Worm (Caenorhabditis elegans): ENCODE data around the gene sax-7.

sax-7 gene

DNA sequence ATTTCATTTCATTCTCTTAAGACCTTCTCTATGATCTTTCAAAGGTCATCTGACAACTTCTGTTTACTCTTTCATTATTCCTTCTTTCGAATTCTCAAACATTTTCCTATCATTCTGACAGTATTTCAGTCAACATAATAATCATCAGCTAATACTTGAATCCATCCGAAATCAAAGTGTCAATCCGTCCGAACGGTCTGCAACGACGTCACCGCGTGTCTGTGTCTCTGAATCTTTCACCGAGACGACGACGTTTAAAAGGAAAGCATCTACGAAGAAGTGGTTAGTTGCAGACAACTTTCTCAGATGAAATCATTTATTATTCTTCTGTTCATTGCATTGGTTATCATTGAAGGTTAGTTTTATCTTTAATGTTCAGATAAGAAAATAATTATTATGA is 39.8 kb downstream of the sax-7 start, which contains the start of gene Y42H9AR.5:
Gene Y42H9AR.5, plus strand, starts transcription at position 301 of the 400 bp plus-strand sequence.
- TF ChIP-seq zim-3 (tag; optimal IDR thresholded peaks at IDR 0.05) (no peak), cebp-1 (GFP tag; IDR thresholded peaks at IDR 0.05) (no peak), cebp-1 (tag; optimal IDR thresholded peaks at IDR 0.05) (no peak), hlh-26 (GFP tag; conservative IDR thresholded peaks at IDR 0.05) (no peak), Y95B8A.8 (GFP tag; IDR thresholded peaks at IDR 0.05) (no peak), F52B5.7 (tag; optimal IDR thresholded peaks at IDR 0.05) (no peak), Y79H2A.3 (GFP tag; conservative IDR thresholded peaks at IDR 0.05) (no peak), F39B2.1 (GFP tag; IDR thresholded peaks at IDR 0.05) (no peak), ceh-91 (GFP tag; IDR thresholded peaks at IDR 0.05) (no peak), bed-2 (GFP tag; IDR thresholded peaks at IDR 0.05) (no peak), repo-1 (tag; optimal IDR thresholded peaks at IDR 0.05) (no peak), snpc-3.4 (tag; optimal IDR thresholded peaks at IDR 0.05) (no peak), nhr-179 (tag; optimal IDR thresholded peaks at IDR 0.05) (no peak), F49E8.2 (tag; optimal IDR thresholded peaks at IDR 0.05; ENCODE audit: insufficient read depth) (no peak), T07F8.4 (tag; optimal IDR thresholded peaks at IDR 0.05) (no peak), F23B12.7 (tag; optimal IDR thresholded peaks at IDR 0.05; ENCODE audit: insufficient read depth) (no peak), efl-1 (GFP tag; optimal IDR thresholded peaks at IDR 0.05) (no peak), ceh-27 (GFP tag; optimal IDR thresholded peaks at IDR 0.05) (no peak), F33H1.4 (GFP tag; IDR thresholded peaks at IDR 0.05) (no peak), tbx-9 (tag; optimal IDR thresholded peaks at IDR 0.05; ENCODE audit: borderline replicate concordance) (no peak), ccch-3 (GFP tag; optimal IDR thresholded peaks at IDR 0.05) (no peak)

DNA sequence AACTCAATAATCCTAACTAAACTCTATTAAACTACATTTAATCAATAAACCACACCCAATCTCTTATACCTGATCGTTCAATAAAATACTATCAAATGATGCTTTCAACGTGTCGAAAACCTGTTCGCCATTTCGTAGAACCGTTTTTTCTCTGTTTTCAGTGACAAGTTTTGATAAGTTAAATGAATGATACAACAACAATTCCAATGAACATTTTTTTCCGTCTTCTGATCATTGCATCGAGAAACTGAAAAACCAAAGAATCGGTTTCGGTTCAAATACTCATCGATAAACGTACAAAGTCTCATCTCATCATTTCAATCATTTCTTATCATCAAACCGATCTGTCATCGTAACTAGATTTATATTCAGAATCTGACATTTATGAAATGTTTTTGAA is 40.7 kb downstream of the sax-7 start:
- TF ChIP-seq lin-35 (GFP tag; optimal IDR thresholded peaks at IDR 0.05) (no peak), lin-40 (tag; optimal IDR thresholded peaks at IDR 0.05) (peak; percentile 22), ztf-26 (tag; optimal IDR thresholded peaks at IDR 0.05) (peak; percentile 16)

ce11 chrIV:8105083-8105482 is 42.6 kb downstream of the sax-7 start:
- TF ChIP-seq lin-40 (tag; optimal IDR thresholded peaks at IDR 0.05) (no peak), hrde-1 (tag; optimal IDR thresholded peaks at IDR 0.05; ENCODE audit: borderline replicate concordance) (no peak), F22D6.2 (tag; optimal IDR thresholded peaks at IDR 0.05) (no peak), T26A5.8 (tag; optimal IDR thresholded peaks at IDR 0.05) (no peak), lin-26 (GFP tag; IDR thresholded peaks at IDR 0.05) (no peak), lir-1 (GFP tag; conservative IDR thresholded peaks at IDR 0.05) (no peak), gei-17 (GFP tag; optimal IDR thresholded peaks at IDR 0.05) (no peak), lin-54 (GFP tag; optimal IDR thresholded peaks at IDR 0.05) (no peak), B0019.2 (GFP tag; conservative IDR thresholded peaks at IDR 0.05) (no peak), mel-28 (tag; optimal IDR thresholded peaks at IDR 0.05; ENCODE audit: borderline replicate concordance) (no peak), sea-2 (GFP tag; IDR thresholded peaks at IDR 0.05) (no peak), bed-1 (GFP tag; IDR thresholded peaks at IDR 0.05) (no peak), C06A6.2 (GFP tag; conservative IDR thresholded peaks at IDR 0.05) (no peak), ama-1 (optimal IDR thresholded peaks at IDR 0.05) (no peak), ama-1 (GFP tag; optimal IDR thresholded peaks at IDR 0.05) (no peak), mes-4 (tag; optimal IDR thresholded peaks at IDR 0.05) (no peak), pha-4 (tag; optimal IDR thresholded peaks at IDR 0.05) (no peak), ceh-27 (GFP tag; optimal IDR thresholded peaks at IDR 0.05) (no peak)

Measured in whole organism, young adult.